Fruit fly (Drosophila melanogaster) whole organism, embryonic: ENCODE data around the gene Irk1.

Source experiments
- CG3847 ChIP-seq: fragments of 200-800 bp; sonication (Bioruptor generic); IDR thresholded peaks from 2 replicates; pipeline ENCODE4 v1.3.6; 2022; ENCODE audit warnings: missing biosample characterization, missing genetic modification characterization
- CG7271 ChIP-seq: fragments of 200-800 bp; sonication (Bioruptor generic); optimal IDR thresholded peaks from 2 replicates; lab custom pipeline; 2018; ENCODE audit warnings: missing biosample characterization, mild to moderate bottlenecking, missing genetic modification characterization, moderate library complexity
- CG7839 ChIP-seq: fragments of 200-800 bp; sonication (Bioruptor generic); optimal IDR thresholded peaks from 3 replicates; lab custom pipeline; 2018; ENCODE audit warnings: missing biosample characterization, mild to moderate bottlenecking, missing genetic modification characterization, moderate library complexity
- Hr3 ChIP-seq: fragments of 200-800 bp; sonication (Bioruptor generic); optimal IDR thresholded peaks from 3 replicates; lab custom pipeline; 2016; ENCODE audit warnings: missing biosample characterization, missing genetic modification characterization
- caup ChIP-seq: fragments of 200-800 bp; sonication (Bioruptor generic); optimal IDR thresholded peaks from 3 replicates; lab custom pipeline; 2017; ENCODE audit warnings: missing biosample characterization, mild to moderate bottlenecking, missing genetic modification characterization, moderate library complexity; ENCODE audit not compliant: severe bottlenecking

DNA sequence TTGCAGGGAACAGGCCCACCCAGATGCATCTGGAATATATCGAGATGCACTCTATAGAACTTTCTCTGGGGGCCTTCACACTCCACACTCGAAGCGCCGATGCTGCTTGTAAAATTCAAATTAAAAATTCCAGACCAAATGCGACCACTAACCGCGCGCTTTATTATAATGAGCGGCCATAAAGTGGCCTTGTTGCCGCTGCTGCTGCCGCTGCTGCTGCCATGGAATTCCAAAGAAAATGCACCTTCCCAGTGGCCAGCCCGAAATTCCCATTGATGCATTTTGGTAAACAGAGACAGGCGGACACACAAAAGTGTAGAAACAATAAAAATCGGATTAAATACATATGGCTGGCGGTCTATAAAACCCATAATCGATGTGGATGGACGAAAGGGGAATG is 37.9 kb upstream of the Irk1 start:
- TF ChIP-seq CG3847 (GFP tag; lab: Robert Waterston, UW) = no peak
- no peak for TF ChIP-seq caup (GFP tag; lab: Kevin White, UChicago)
- TF ChIP-seq Hr3 (GFP tag; lab: Kevin White, UChicago) = no peak
- no peak for TF ChIP-seq CG7839 (tag; lab: Kevin White, UChicago)
- TF ChIP-seq CG7271 (tag; lab: Kevin White, UChicago) = no peak
